Fruit fly (Drosophila melanogaster) whole organism, embryonic: ENCODE measurements around the gene REG.

Source experiments
- Adf1 ChIP-seq: fragments of 200-800 bp; sonication (Bioruptor generic); IDR thresholded peaks from 2 replicates; pipeline ENCODE4 v1.3.6; 2022; ENCODE audit warnings: missing biosample characterization, missing genetic modification characterization
- Aef1 ChIP-seq: fragments of 200-800 bp; sonication (Bioruptor generic); IDR thresholded peaks from 3 replicates; pipeline ENCODE4 v1.3.6; 2022; ENCODE audit warnings: missing biosample characterization, missing genetic modification characterization
- Atf-2 ChIP-seq: fragments of 200-800 bp; sonication (Bioruptor generic); optimal IDR thresholded peaks from 2 replicates; lab custom pipeline; 2016; ENCODE audit warnings: missing biosample characterization, missing genetic modification characterization
- CG10979 ChIP-seq: fragments of 200-800 bp; sonication (Bioruptor generic); optimal IDR thresholded peaks from 2 replicates; lab custom pipeline; 2018; ENCODE audit warnings: missing biosample characterization, mild to moderate bottlenecking, missing genetic modification characterization, moderate library complexity
- CG12236 ChIP-seq: fragments of 200-800 bp; sonication (Bioruptor generic); optimal IDR thresholded peaks from 2 replicates; lab custom pipeline; 2016; ENCODE audit warnings: missing biosample characterization, missing genetic modification characterization
- CG12391 ChIP-seq: fragments of 200-800 bp; sonication (Bioruptor generic); optimal IDR thresholded peaks from 3 replicates; lab custom pipeline; 2018; ENCODE audit warnings: missing biosample characterization, mild to moderate bottlenecking, missing genetic modification characterization, moderate library complexity
- CG13123 ChIP-seq: fragments of 200-800 bp; sonication (Bioruptor generic); optimal IDR thresholded peaks from 2 replicates; lab custom pipeline; 2016; ENCODE audit warnings: missing biosample characterization, missing genetic modification characterization
- CG13424 ChIP-seq: fragments of 200-800 bp; sonication (Bioruptor generic); optimal IDR thresholded peaks from 2 replicates; lab custom pipeline; 2019; ENCODE audit warnings: missing biosample characterization, mild to moderate bottlenecking, missing genetic modification characterization, moderate library complexity
- CG13775 ChIP-seq: fragments of 200-800 bp; sonication (Bioruptor generic); optimal IDR thresholded peaks from 3 replicates; lab custom pipeline; 2017; ENCODE audit warnings: missing biosample characterization, mild to moderate bottlenecking, missing genetic modification characterization
- CG15601 ChIP-seq: fragments of 200-800 bp; sonication (Bioruptor generic); optimal IDR thresholded peaks from 3 replicates; lab custom pipeline; 2019; ENCODE audit warnings: missing biosample characterization, mild to moderate bottlenecking, missing genetic modification characterization, moderate library complexity
- CG17385 ChIP-seq: fragments of 200-800 bp; sonication (Bioruptor generic); optimal IDR thresholded peaks from 3 replicates; lab custom pipeline; 2018; ENCODE audit warnings: missing biosample characterization, mild to moderate bottlenecking, missing genetic modification characterization
- CG17912 ChIP-seq: fragments of 200-800 bp; sonication (Bioruptor generic); optimal IDR thresholded peaks from 2 replicates; lab custom pipeline; 2018; ENCODE audit warnings: missing biosample characterization, mild to moderate bottlenecking, missing genetic modification characterization
- CG2120 ChIP-seq: fragments of 200-800 bp; sonication (Bioruptor generic); optimal IDR thresholded peaks from 3 replicates; lab custom pipeline; 2016; ENCODE audit warnings: missing biosample characterization, missing genetic modification characterization
- CG2202 ChIP-seq: fragments of 200-800 bp; sonication (Bioruptor generic); optimal IDR thresholded peaks from 2 replicates; lab custom pipeline; 2018; ENCODE audit warnings: missing biosample characterization, mild to moderate bottlenecking, missing genetic modification characterization
- CG2875 ChIP-seq: fragments of 200-800 bp; sonication (Bioruptor generic); optimal IDR thresholded peaks from 2 replicates; lab custom pipeline; 2017; ENCODE audit warnings: missing biosample characterization, mild to moderate bottlenecking, missing genetic modification characterization, missing genetic modification reagents
- CG3065 ChIP-seq: fragments of 200-800 bp; sonication (Bioruptor generic); optimal IDR thresholded peaks from 2 replicates; lab custom pipeline; 2016; ENCODE audit warnings: missing biosample characterization, missing genetic modification characterization
- CG3163 ChIP-seq: fragments of 200-800 bp; sonication (Bioruptor generic); optimal IDR thresholded peaks from 3 replicates; lab custom pipeline; 2016; ENCODE audit warnings: missing biosample characterization, missing genetic modification characterization
- CG34376 ChIP-seq: fragments of 200-800 bp; sonication (Bioruptor generic); optimal IDR thresholded peaks from 2 replicates; lab custom pipeline; 2018; ENCODE audit warnings: missing biosample characterization, mild to moderate bottlenecking, missing genetic modification characterization
- CG3838 ChIP-seq: fragments of 200-800 bp; sonication (Bioruptor generic); optimal IDR thresholded peaks from 3 replicates; lab custom pipeline; 2016; ENCODE audit warnings: missing biosample characterization, missing genetic modification characterization
- CG6765 ChIP-seq: fragments of 200-800 bp; sonication (Bioruptor generic); optimal IDR thresholded peaks from 3 replicates; lab custom pipeline; 2017; ENCODE audit warnings: missing biosample characterization, mild to moderate bottlenecking, missing genetic modification characterization
- CG6813 ChIP-seq: fragments of 200-800 bp; sonication (Bioruptor generic); optimal IDR thresholded peaks from 2 replicates; lab custom pipeline; 2017; ENCODE audit warnings: missing biosample characterization, missing genetic modification characterization, mild to moderate bottlenecking, moderate library complexity, missing genetic modification reagents
- CG6854 ChIP-seq: fragments of 200-800 bp; sonication (Bioruptor generic); optimal IDR thresholded peaks from 3 replicates; lab custom pipeline; 2017; ENCODE audit warnings: missing biosample characterization, mild to moderate bottlenecking, missing genetic modification characterization
- CG8359 ChIP-seq: fragments of 200-800 bp; sonication (Bioruptor generic); optimal IDR thresholded peaks from 2 replicates; lab custom pipeline; 2017; ENCODE audit warnings: missing biosample characterization, mild to moderate bottlenecking, missing genetic modification characterization, borderline replicate concordance
- CG9727 ChIP-seq: fragments of 200-800 bp; sonication (Bioruptor generic); optimal IDR thresholded peaks from 3 replicates; lab custom pipeline; 2017; ENCODE audit warnings: missing biosample characterization, mild to moderate bottlenecking, missing genetic modification characterization
- Camta ChIP-seq: fragments of 200-800 bp; sonication (Bioruptor generic); optimal IDR thresholded peaks from 2 replicates; lab custom pipeline; 2016; ENCODE audit warnings: missing biosample characterization, missing genetic modification characterization
- Deaf1 ChIP-seq: fragments of 200-800 bp; optimal IDR thresholded peaks from 3 replicates; lab custom pipeline; 2019; ENCODE audit warnings: missing biosample characterization, mild to moderate bottlenecking, missing genetic modification characterization, moderate library complexity
- Dip2 ChIP-seq: fragments of 200-800 bp; sonication (Bioruptor generic); IDR thresholded peaks from 2 replicates; pipeline ENCODE4 v1.3.6; 2022; ENCODE audit warnings: missing biosample characterization, missing genetic modification characterization
- H15 ChIP-seq: fragments of 200-800 bp; sonication (Bioruptor generic); IDR thresholded peaks from 3 replicates; pipeline ENCODE4 v1.3.6; 2022; ENCODE audit warnings: missing biosample characterization, missing genetic modification characterization
- HmgD ChIP-seq: fragments of 200-800 bp; sonication (Bioruptor generic); optimal IDR thresholded peaks from 3 replicates; lab custom pipeline; 2016; ENCODE audit warnings: missing biosample characterization, missing genetic modification characterization
- Hmr ChIP-seq: fragments of 200-800 bp; sonication (Bioruptor generic); optimal IDR thresholded peaks from 3 replicates; lab custom pipeline; 2017; ENCODE audit warnings: mild to moderate bottlenecking, missing biosample characterization, missing genetic modification reagents, missing genetic modification characterization
- Hsf ChIP-seq: fragments of 200-800 bp; sonication (Bioruptor generic); optimal IDR thresholded peaks from 3 replicates; lab custom pipeline; 2016; ENCODE audit warnings: missing biosample characterization, missing genetic modification characterization
- Ssrp ChIP-seq: fragments of 200-800 bp; sonication (Bioruptor generic); optimal IDR thresholded peaks from 2 replicates; lab custom pipeline; 2018; ENCODE audit warnings: missing biosample characterization, mild to moderate bottlenecking, missing genetic modification characterization, moderate library complexity
- Taf1 ChIP-seq: fragments of 200-800 bp; sonication (Bioruptor generic); IDR thresholded peaks from 2 replicates; pipeline ENCODE4 v1.3.6; 2022; ENCODE audit warnings: missing biosample characterization, missing genetic modification characterization
- Tbp ChIP-seq: fragments of >200 bp; optimal IDR thresholded peaks from 2 replicates; lab custom pipeline; 2018; ENCODE audit warnings: missing biosample characterization, missing genetic modification characterization
- ase ChIP-seq: fragments of 200-800 bp; sonication (Bioruptor generic); IDR thresholded peaks from 3 replicates; pipeline ENCODE4 v1.3.6; 2022; ENCODE audit warnings: missing biosample characterization, missing genetic modification characterization
- bowl ChIP-seq: fragments of 200-800 bp; sonication (Bioruptor generic); IDR thresholded peaks from 2 replicates; pipeline ENCODE4 v1.3.6; 2022; ENCODE audit warnings: missing biosample characterization, missing genetic modification characterization
- bsh ChIP-seq, 2 experiments: fragments of 200-800 bp; sonication (Bioruptor generic); optimal IDR thresholded peaks; 2 replicates each; lab custom pipeline; 2017 to 2018; ENCODE audit warnings: mild to moderate bottlenecking in 2 of 2, missing biosample characterization in 2 of 2, missing genetic modification characterization in 2 of 2, moderate library complexity in 1 of 2
- chm ChIP-seq: fragments of 200-800 bp; sonication (Bioruptor generic); IDR thresholded peaks from 2 replicates; pipeline ENCODE4 v1.3.6; 2022; ENCODE audit warnings: missing biosample characterization, missing genetic modification characterization
- dmrt11E ChIP-seq: fragments of 200-800 bp; sonication (Bioruptor generic); optimal IDR thresholded peaks from 3 replicates; lab custom pipeline; 2018; ENCODE audit warnings: missing biosample characterization, mild to moderate bottlenecking, missing genetic modification characterization, moderate library complexity
- eyg ChIP-seq: fragments of 200-800 bp; sonication (Bioruptor generic); optimal IDR thresholded peaks from 3 replicates; lab custom pipeline; 2016; ENCODE audit warnings: missing biosample characterization, missing genetic modification characterization
- fd96Cb ChIP-seq: fragments of 200-800 bp; sonication (Bioruptor generic); optimal IDR thresholded peaks from 2 replicates; lab custom pipeline; 2018; ENCODE audit warnings: missing biosample characterization, mild to moderate bottlenecking, missing genetic modification characterization, moderate library complexity
- ftz-f1 ChIP-seq: fragments of 200-800 bp; sonication (Bioruptor generic); optimal IDR thresholded peaks from 2 replicates; lab custom pipeline; 2016; ENCODE audit warnings: missing biosample characterization, missing genetic modification characterization
- gem ChIP-seq: fragments of 200-800 bp; sonication (Bioruptor generic); optimal IDR thresholded peaks from 2 replicates; lab custom pipeline; 2019; ENCODE audit warnings: missing biosample characterization, mild to moderate bottlenecking, missing genetic modification characterization, moderate library complexity
- her ChIP-seq: fragments of 200-800 bp; sonication (Bioruptor generic); optimal IDR thresholded peaks from 2 replicates; lab custom pipeline; 2016; ENCODE audit warnings: missing biosample characterization, missing genetic modification characterization
- luna ChIP-seq: fragments of 200-800 bp; sonication (Bioruptor generic); optimal IDR thresholded peaks from 2 replicates; lab custom pipeline; 2016; ENCODE audit warnings: missing biosample characterization, missing genetic modification characterization
- p53 ChIP-seq: fragments of 200-800 bp; sonication (Bioruptor generic); optimal IDR thresholded peaks from 2 replicates; lab custom pipeline; 2016; ENCODE audit warnings: missing biosample characterization, missing genetic modification characterization
- pnt ChIP-seq: fragments of 200-800 bp; sonication (Bioruptor generic); optimal IDR thresholded peaks from 3 replicates; lab custom pipeline; 2016; ENCODE audit warnings: missing biosample characterization, missing genetic modification characterization
- pum ChIP-seq: fragments of 200-800 bp; sonication (Bioruptor generic); optimal IDR thresholded peaks from 2 replicates; lab custom pipeline; 2016; ENCODE audit warnings: missing biosample characterization, missing genetic modification characterization
- repo ChIP-seq: fragments of 200-800 bp; sonication (Bioruptor generic); optimal IDR thresholded peaks from 2 replicates; lab custom pipeline; 2016; ENCODE audit warnings: missing biosample characterization, missing genetic modification characterization
- rib ChIP-seq: fragments of 200-800 bp; sonication (Bioruptor generic); IDR thresholded peaks from 2 replicates; pipeline ENCODE4 v1.3.6; 2022; ENCODE audit warnings: missing biosample characterization, missing genetic modification characterization
- twi ChIP-seq: fragments of 200-800 bp; optimal IDR thresholded peaks from 2 replicates; lab custom pipeline; 2019; ENCODE audit warnings: missing biosample characterization, mild to moderate bottlenecking, missing genetic modification characterization, moderate library complexity
- z ChIP-seq: fragments of 200-800 bp; sonication (Bioruptor generic); IDR thresholded peaks from 3 replicates; pipeline ENCODE4 v1.3.6; 2022; ENCODE audit warnings: missing biosample characterization, missing genetic modification characterization

REG gene

dm6 chrX:13258757-13259067, 46.6 kb downstream of the REG start, which contains the start of gene comt (continued):
- TF ChIP-seq CG3163 (GFP tag; lab: Kevin White, UChicago) (no peak), twi (tag; lab: Kevin White, UChicago) (no peak), CG6813 (GFP tag; lab: Kevin White, UChicago) (peak; percentile 68), gem (tag; lab: Kevin White, UChicago) (peak; percentile 84), pnt (GFP tag; lab: Kevin White, UChicago) (no peak), bowl (0 out of 2 replicates have a peak, but pooled peaks have one; percentile 18), CG3065 (GFP tag; lab: Kevin White, UChicago) (no peak), CG12236 (no peak), Taf1 (GFP tag; lab: Robert Waterston, UW) (no peak), Tbp (GFP tag; lab: Kevin White, UChicago) (no peak), HmgD (GFP tag; lab: Kevin White, UChicago) (no peak), CG2120 (peak; percentile 23), fd96Cb (tag; lab: Kevin White, UChicago) (peak; percentile 52), Atf-2 (GFP tag; lab: Kevin White, UChicago) (no peak), Hsf (GFP tag; lab: Kevin White, UChicago) (no peak), CG8359 (GFP tag; lab: Kevin White, UChicago) (peak; percentile 25), CG2875 (peak; percentile 26), ftz-f1 (GFP tag; lab: Kevin White, UChicago) (no peak), CG6765 (GFP tag; lab: Kevin White, UChicago) (no peak), eyg (GFP tag; lab: Kevin White, UChicago) (no peak), dmrt11E (tag; lab: Kevin White, UChicago) (peak; percentile 64), CG15601 (peak; percentile 70), luna (GFP tag; lab: Kevin White, UChicago) (no peak), CG3838 (no peak), CG13123 (GFP tag; lab: Kevin White, UChicago) (no peak), p53 (GFP tag; lab: Kevin White, UChicago) (no peak), CG6854 (GFP tag; lab: Kevin White, UChicago) (no peak), CG12391 (tag; lab: Kevin White, UChicago) (peak; percentile 87), CG10979 (tag; lab: Kevin White, UChicago) (peak; percentile 66), Camta (GFP tag; lab: Kevin White, UChicago) (no peak), chm (GFP tag; lab: Robert Waterston, UW) (peak; percentile 53; the same call in 1 of the 2 replicates), pum (GFP tag; lab: Kevin White, UChicago) (no peak), ase (GFP tag; lab: Robert Waterston, UW) (0 out of 3 replicates have a peak, but pooled peaks have one; percentile 36), Deaf1 (tag; lab: Kevin White, UChicago) (no peak), Hmr (GFP tag; lab: Kevin White, UChicago) (no peak), H15 (GFP tag; lab: Robert Waterston, UW) (peak; percentile 46; the same call in 2 of the 3 replicates), repo (GFP tag; lab: Kevin White, UChicago) (no peak), CG34376 (no peak), CG9727 (peak; percentile 74), CG2202 (tag; lab: Kevin White, UChicago) (peak; percentile 5), Adf1 (GFP tag; lab: Robert Waterston, UW) (no peak), Dip2 (GFP tag; lab: Robert Waterston, UW) (no peak), her (GFP tag; lab: Kevin White, UChicago) (no peak), Aef1 (GFP tag; lab: Robert Waterston, UW) (peak; percentile 33; the same call in 1 of the 3 replicates), Ssrp (tag; lab: Kevin White, UChicago) (peak; percentile 68), CG13424 (tag; lab: Kevin White, UChicago) (peak; percentile 78), bsh (GFP tag; optimal IDR thresholded peaks at IDR 0.05; lab: Kevin White, UChicago) (peak in 1 of 2 experiments; percentile 71), CG17385 (peak; percentile 32), CG17912 (GFP tag; lab: Kevin White, UChicago) (no peak), z (GFP tag; lab: Robert Waterston, UW) (no peak), rib (GFP tag; lab: Robert Waterston, UW) (no peak), CG13775 (GFP tag; lab: Kevin White, UChicago) (peak; percentile 73)
